Worm (Caenorhabditis elegans) whole organism, late embryonic: ENCODE measurements around the gene F49H6.17.

Experiments
- F13H6.1 ChIP-seq: sonication (generic microtip); optimal IDR thresholded peaks from 2 replicates; lab custom pipeline; 2016; ENCODE audit warnings: missing genetic modification characterization, missing compliant biosample characterization
- Y22D7AL.16 ChIP-seq: sonication (generic microtip); optimal IDR thresholded peaks from 2 replicates; lab custom pipeline; 2016; ENCODE audit warnings: missing genetic modification characterization, missing compliant biosample characterization
- ama-1 ChIP-seq: fragments of 150-350 bp; optimal IDR thresholded peaks from 2 replicates; lab custom pipeline; 2014
- dmd-4 ChIP-seq: sonication (generic microtip); optimal IDR thresholded peaks from 2 replicates; lab custom pipeline; 2016; ENCODE audit warnings: borderline replicate concordance, missing genetic modification characterization, missing compliant biosample characterization
- ets-4 ChIP-seq: sonication (generic microtip); optimal IDR thresholded peaks from 2 replicates; lab custom pipeline; 2016; ENCODE audit warnings: missing genetic modification characterization, missing compliant biosample characterization
- fax-1 ChIP-seq: sonication (generic microtip); optimal IDR thresholded peaks from 2 replicates; lab custom pipeline; 2016; ENCODE audit warnings: missing genotype, missing genetic modification characterization, missing compliant biosample characterization
- hlh-13 ChIP-seq: fragments of 200-800 bp; sonication (Bioruptor generic); optimal IDR thresholded peaks from 2 replicates; lab custom pipeline; 2018; ENCODE audit warnings: mild to moderate bottlenecking, missing genetic modification characterization, missing compliant biosample characterization
- hlh-15 ChIP-seq: sonication (generic microtip); optimal IDR thresholded peaks from 2 replicates; lab custom pipeline; 2016; ENCODE audit warnings: missing genetic modification characterization, missing compliant biosample characterization
- nhr-11 ChIP-seq: fragments of 150-350 bp; optimal IDR thresholded peaks from 2 replicates; lab custom pipeline; 2014; ENCODE audit warnings: missing biosample characterization, missing genetic modification characterization
- odd-2 ChIP-seq: sonication (generic microtip); optimal IDR thresholded peaks from 2 replicates; lab custom pipeline; 2017; ENCODE audit warnings: antibody characterized with exemption, mild to moderate bottlenecking, missing genetic modification characterization, missing compliant biosample characterization
- pag-3 ChIP-seq: sonication (generic microtip); optimal IDR thresholded peaks from 2 replicates; lab custom pipeline; 2016; ENCODE audit warnings: missing compliant biosample characterization, missing genetic modification characterization, borderline replicate concordance

ce11 chrV:17000635-17001034 is 19.2 kb upstream of the F49H6.17 start:
- TF ChIP-seq dmd-4 (tag; lab: Kevin White, UChicago): no peak
- TF ChIP-seq ama-1 (lab: Kevin White, UChicago): no peak
- no peak for TF ChIP-seq ets-4
- TF ChIP-seq pag-3: no peak
- TF ChIP-seq fax-1: no peak
- no peak for TF ChIP-seq Y22D7AL.16 (tag; lab: Kevin White, UChicago)
- no peak for TF ChIP-seq odd-2
- TF ChIP-seq F13H6.1 (tag; lab: Kevin White, UChicago): no peak
- TF ChIP-seq hlh-15 (tag; lab: Kevin White, UChicago): no peak
- no peak for TF ChIP-seq nhr-11 (tag; lab: Kevin White, UChicago)
- no peak for TF ChIP-seq hlh-13 (GFP tag; lab: Kevin White, UChicago)
